Fruit fly (Drosophila melanogaster): ENCODE results near the gene CG4364.

CG4364 gene

DNA sequence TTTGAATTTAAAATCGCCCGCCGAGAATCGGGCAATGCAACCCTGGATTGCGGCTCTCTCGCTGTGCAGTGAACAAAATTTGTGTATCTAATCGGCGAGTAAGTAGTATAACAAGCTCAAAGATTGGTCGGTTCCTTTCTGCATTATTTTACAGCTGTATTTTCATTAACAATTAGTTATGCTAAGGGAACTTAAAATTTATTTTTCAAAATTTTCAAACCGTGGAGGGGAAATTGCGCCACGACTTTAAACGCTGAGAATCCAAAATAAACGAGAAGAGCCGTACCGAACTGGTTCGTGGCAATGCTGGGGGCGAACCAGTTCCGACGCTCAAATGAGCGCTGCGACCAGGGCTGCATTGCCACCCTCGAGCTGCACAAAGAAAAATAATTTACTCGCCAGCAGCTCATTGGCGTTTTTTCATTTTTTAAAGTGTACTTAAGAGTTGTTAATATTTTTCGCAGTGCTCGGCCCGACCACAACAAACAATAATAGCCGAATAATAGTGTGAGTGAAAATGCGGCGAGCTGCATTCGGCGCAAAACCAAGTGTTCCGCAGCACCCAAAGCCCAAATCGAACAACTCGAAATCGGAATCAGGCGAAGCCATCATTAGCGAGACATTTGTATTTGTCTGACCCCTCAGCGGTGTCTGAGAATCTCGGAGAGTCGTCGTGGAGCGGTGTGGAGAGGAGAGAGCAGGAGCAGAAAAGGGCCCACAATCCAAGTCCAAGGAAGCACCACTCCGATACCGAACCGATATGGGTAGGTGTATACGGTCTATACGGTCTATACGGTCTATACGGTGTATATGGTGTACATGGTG, 47.1 kb upstream of the CG4364 start, which contains the start of gene zf30C (continued):
- peak; percentile 96 for TF ChIP-seq CG3919 (GFP tag; optimal IDR thresholded peaks at IDR 0.05)
- TF ChIP-seq CG7368 (GFP tag; optimal IDR thresholded peaks at IDR 0.05), result peak; percentile 86
- peak; percentile 23 for TF ChIP-seq Eip93F (GFP tag; optimal IDR thresholded peaks at IDR 0.05)
- peak; percentile 90 for TF ChIP-seq achi (GFP tag; optimal IDR thresholded peaks at IDR 0.05)
- peak; percentile 87 for TF ChIP-seq Smox (GFP tag; optimal IDR thresholded peaks at IDR 0.05)
- peak; percentile 88 for TF ChIP-seq topi (GFP tag; optimal IDR thresholded peaks at IDR 0.05)
- TF ChIP-seq CG9139 (GFP tag; optimal IDR thresholded peaks at IDR 0.05), result no peak
- TF ChIP-seq CG6854 (GFP tag; optimal IDR thresholded peaks at IDR 0.05), result no peak
- peak; percentile 91 for TF ChIP-seq Hr38 (GFP tag; optimal IDR thresholded peaks at IDR 0.05)
- peak; percentile 91 for TF ChIP-seq Eip75B (GFP tag; optimal IDR thresholded peaks at IDR 0.05)
- TF ChIP-seq CG8119 (GFP tag; IDR thresholded peaks at IDR 0.05), result peak; percentile 73
- TF ChIP-seq CG15336 (GFP tag; IDR thresholded peaks at IDR 0.05), result peak; percentile 75
- TF ChIP-seq CG8319 (GFP tag; optimal IDR thresholded peaks at IDR 0.05), result peak; percentile 86

DNA sequence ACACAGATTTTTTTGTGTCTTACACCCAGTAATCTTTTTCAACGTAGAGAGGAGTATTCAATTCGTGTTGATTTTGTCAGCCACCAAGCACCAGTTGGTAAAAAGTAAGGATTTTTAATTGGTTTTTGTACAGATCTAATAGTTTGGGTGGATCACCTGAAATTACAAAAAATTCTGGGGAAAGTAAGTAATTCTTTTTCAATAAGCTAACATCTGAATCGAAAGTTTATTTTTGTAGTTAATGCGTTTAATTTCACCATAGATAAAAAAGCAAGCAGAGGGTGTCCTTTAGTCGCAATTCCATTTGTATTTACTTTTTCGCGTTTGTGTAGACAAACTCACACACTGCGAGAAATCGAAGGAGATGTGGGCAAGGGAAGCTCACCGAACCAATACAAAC, 43.7 kb upstream of the CG4364 start:
- TF ChIP-seq CG8119 (GFP tag; IDR thresholded peaks at IDR 0.05) (no peak), esn (GFP tag; optimal IDR thresholded peaks at IDR 0.05) (no peak), OdsH (GFP tag; optimal IDR thresholded peaks at IDR 0.05) (no peak), CG10669 (GFP tag; optimal IDR thresholded peaks at IDR 0.05) (peak; percentile 5), CG6163 (GFP tag; IDR thresholded peaks at IDR 0.05) (no peak), ss (GFP tag; optimal IDR thresholded peaks at IDR 0.05) (peak in 1 of 2 experiments; percentile 19), vri (GFP tag; optimal IDR thresholded peaks at IDR 0.05) (no peak), CG9139 (GFP tag; optimal IDR thresholded peaks at IDR 0.05) (no peak), pdm3 (GFP tag; optimal IDR thresholded peaks at IDR 0.05) (no peak), topi (GFP tag; optimal IDR thresholded peaks at IDR 0.05) (no peak), CG10631 (GFP tag; optimal IDR thresholded peaks at IDR 0.05) (no peak), Met (GFP tag; optimal IDR thresholded peaks at IDR 0.05) (no peak), Hr39 (GFP tag; optimal IDR thresholded peaks at IDR 0.05) (no peak), CG32006 (GFP tag; optimal IDR thresholded peaks at IDR 0.05) (peak; percentile 34), dac (GFP tag; optimal IDR thresholded peaks at IDR 0.05) (no peak), dsx (GFP tag; optimal IDR thresholded peaks at IDR 0.05; ENCODE audit: poor library complexity, severe bottlenecking) (no peak), svp (GFP tag) (peak; percentile 62), Sox15 (GFP tag; optimal IDR thresholded peaks at IDR 0.05) (no peak), Sox14 (GFP tag; optimal IDR thresholded peaks at IDR 0.05) (no peak), CG1621 (tag; optimal IDR thresholded peaks at IDR 0.05) (no peak), CG16779 (tag; optimal IDR thresholded peaks at IDR 0.05) (no peak), CG6808 (GFP tag; optimal IDR thresholded peaks at IDR 0.05) (no peak), Eip78C (GFP tag) (peak; percentile 70), CG11902 (GFP tag; optimal IDR thresholded peaks at IDR 0.05) (no peak), Eip75B (GFP tag; optimal IDR thresholded peaks at IDR 0.05) (no peak), Lpt (GFP tag; optimal IDR thresholded peaks at IDR 0.05) (no peak), Ets96B (tag; optimal IDR thresholded peaks at IDR 0.05) (peak; percentile 21), Hr4 (GFP tag; optimal IDR thresholded peaks at IDR 0.05) (no peak)

DNA sequence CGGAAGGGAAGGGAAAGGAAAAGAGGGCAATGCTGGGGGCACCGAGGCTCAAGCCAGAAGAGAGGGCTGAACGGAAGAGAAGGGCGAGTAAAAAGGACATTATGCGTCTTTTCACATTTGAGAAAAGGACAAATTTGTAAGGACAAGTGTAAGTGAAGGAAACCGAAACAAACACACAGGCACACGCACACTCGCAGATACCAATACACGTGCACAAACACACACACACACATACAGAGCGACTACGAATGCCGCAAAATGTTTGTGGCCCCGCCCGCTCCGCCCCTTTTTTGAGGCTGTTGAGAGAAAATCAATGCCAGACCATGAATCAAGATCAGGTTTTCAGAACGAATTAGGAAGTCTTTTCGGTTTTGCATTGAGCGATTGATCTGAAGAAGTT, 42.3 kb upstream of the CG4364 start:
- no peak for TF ChIP-seq Met (GFP tag; optimal IDR thresholded peaks at IDR 0.05)
- no peak for TF ChIP-seq Eip75B (GFP tag; optimal IDR thresholded peaks at IDR 0.05)
- TF ChIP-seq CG31627 (GFP tag; optimal IDR thresholded peaks at IDR 0.05), result no peak
- TF ChIP-seq CG32006 (GFP tag; optimal IDR thresholded peaks at IDR 0.05), result no peak
- TF ChIP-seq salr (GFP tag; optimal IDR thresholded peaks at IDR 0.05), result no peak
- TF ChIP-seq Ets96B (tag; optimal IDR thresholded peaks at IDR 0.05), result no peak
- TF ChIP-seq CG6808 (GFP tag; optimal IDR thresholded peaks at IDR 0.05), result no peak
- no peak for TF ChIP-seq CG8632 (GFP tag; optimal IDR thresholded peaks at IDR 0.05)

Data from whole organism, prepupa.